Worm (Caenorhabditis elegans) whole organism, L4 larva: Measurements from ENCODE around the gene cyp-35B3.
A peak's percentile ranks its signal among the peaks of the same experiment; 100 is the strongest.

Source experiments
- Y5F2A.4 ChIP-seq: fragments of 200-800 bp; sonication (Bioruptor generic); optimal IDR thresholded peaks from 2 replicates; lab custom pipeline; 2018; ENCODE audit warnings: mild to moderate bottlenecking, missing genetic modification characterization, missing compliant biosample characterization
- ZK337.2 ChIP-seq: fragments of 200-800 bp; sonication (Bioruptor generic); IDR thresholded peaks from 2 replicates; pipeline ENCODE4 v1.3.6; 2022; ENCODE audit warnings: missing genetic modification reagents, missing genetic modification characterization, missing compliant biosample characterization
- ZK546.5 ChIP-seq, 2 experiments: sonication (generic microtip); optimal IDR thresholded peaks; 2 replicates each; lab custom pipeline; 2017; ENCODE audit warnings: missing biosample characterization in 2 of 2, missing genetic modification characterization in 2 of 2
- aha-1 ChIP-seq: fragments of 150-350 bp; peaks from one replicate; lab custom pipeline; 2014; ENCODE audit warnings: missing biosample characterization, missing genetic modification characterization
- ama-1 ChIP-seq: fragments of 150-350 bp; optimal IDR thresholded peaks from 2 replicates; lab custom pipeline; 2014; ENCODE audit warnings: inconsistent platforms, mixed read lengths
- ceh-32 ChIP-seq: sonication (generic microtip); optimal IDR thresholded peaks from 2 replicates; lab custom pipeline; 2016; ENCODE audit warnings: mild to moderate bottlenecking, missing genetic modification characterization, missing compliant biosample characterization; ENCODE audit not compliant: poor library complexity
- ces-1 ChIP-seq: fragments of 150-350 bp; sonication (generic microtip); optimal IDR thresholded peaks from 4 replicates; lab custom pipeline; 2014; ENCODE audit warnings: missing biosample characterization, missing genetic modification reagents, missing genetic modification characterization
- daf-16 ChIP-seq, 3 experiments: sonication (generic microtip); optimal IDR thresholded peaks; 2 replicates each; lab custom pipeline; 2016 to 2017; ENCODE audit warnings: missing genetic modification characterization in 3 of 3, missing genetic modification reagents in 3 of 3, mild to moderate bottlenecking in 2 of 3, missing compliant biosample characterization in 2 of 3, missing biosample characterization in 1 of 3, moderate library complexity in 1 of 3
- dmd-9 ChIP-seq: fragments of 200-800 bp; sonication (Bioruptor generic); IDR thresholded peaks from 2 replicates; pipeline ENCODE4 v1.3.6; 2022; ENCODE audit warnings: missing genetic modification reagents, missing genetic modification characterization, missing compliant biosample characterization
- dpl-1 ChIP-seq: fragments of 150-350 bp; optimal IDR thresholded peaks from 2 replicates; lab custom pipeline; 2014; ENCODE audit warnings: missing biosample characterization, missing genetic modification reagents, missing genetic modification characterization
- fkh-10 ChIP-seq: fragments of 150-350 bp; optimal IDR thresholded peaks from 2 replicates; lab custom pipeline; 2014; ENCODE audit warnings: missing biosample characterization, missing genetic modification reagents, missing genetic modification characterization
- hlh-11 ChIP-seq: fragments of 200-800 bp; sonication (Bioruptor generic); optimal IDR thresholded peaks from 2 replicates; lab custom pipeline; 2018; ENCODE audit warnings: mild to moderate bottlenecking, missing genetic modification characterization, missing compliant biosample characterization
- hlh-30 ChIP-seq: sonication (generic microtip); optimal IDR thresholded peaks from 2 replicates; lab custom pipeline; 2017; ENCODE audit warnings: antibody characterized with exemption, mild to moderate bottlenecking, missing genetic modification characterization, missing compliant biosample characterization; ENCODE audit not compliant: insufficient read depth
- jun-1 ChIP-seq: fragments of 150-350 bp; optimal IDR thresholded peaks from 2 replicates; lab custom pipeline; 2014; ENCODE audit warnings: missing biosample characterization, missing genetic modification reagents, missing genetic modification characterization
- lim-7 ChIP-seq: fragments of 200-800 bp; sonication (Bioruptor generic); IDR thresholded peaks from 2 replicates; pipeline ENCODE4 v1.3.6; 2022; ENCODE audit warnings: missing genetic modification characterization, missing compliant biosample characterization
- lin-13 ChIP-seq: fragments of 150-350 bp; optimal IDR thresholded peaks from 2 replicates; lab custom pipeline; 2014; ENCODE audit warnings: missing biosample characterization, missing genetic modification reagents, missing genetic modification characterization
- lin-38 ChIP-seq: fragments of 200-800 bp; sonication (Bioruptor generic); IDR thresholded peaks from 2 replicates; pipeline ENCODE4 v1.3.6; 2022; ENCODE audit warnings: missing genetic modification reagents, missing genetic modification characterization, missing compliant biosample characterization
- madf-9 ChIP-seq: fragments of 200-800 bp; sonication (Bioruptor generic); conservative IDR thresholded peaks from 2 replicates; pipeline ENCODE4 v1.3.6; 2022; ENCODE audit warnings: missing genetic modification reagents, missing genetic modification characterization, missing compliant biosample characterization
- mdl-1 ChIP-seq, 2 experiments: fragments of 150-350 bp in 1 of 2; sonication (generic microtip) in 1 of 2; optimal IDR thresholded peaks; 2 replicates each; lab custom pipeline; 2014 to 2017; ENCODE audit warnings: missing biosample characterization in 2 of 2, missing genetic modification characterization in 2 of 2
- mxl-2 ChIP-seq: fragments of 200-800 bp; sonication (Bioruptor generic); conservative IDR thresholded peaks from 2 replicates; pipeline ENCODE4 v1.3.6; 2022; ENCODE audit warnings: missing genetic modification reagents, missing genetic modification characterization, missing compliant biosample characterization
- mxl-3 ChIP-seq: fragments of 200-800 bp; sonication (Bioruptor generic); optimal IDR thresholded peaks from 2 replicates; lab custom pipeline; 2018; ENCODE audit warnings: mild to moderate bottlenecking, missing genetic modification characterization, missing compliant biosample characterization
- nhr-25 ChIP-seq: sonication (generic microtip); optimal IDR thresholded peaks from 2 replicates; lab custom pipeline; 2017; ENCODE audit warnings: missing genetic modification characterization, mild to moderate bottlenecking, missing compliant biosample characterization, antibody characterized with exemption, moderate library complexity, borderline replicate concordance; ENCODE audit not compliant: insufficient read depth
- nhr-28 ChIP-seq: fragments of 150-350 bp; optimal IDR thresholded peaks from 2 replicates; lab custom pipeline; 2014; ENCODE audit warnings: missing biosample characterization, missing genetic modification characterization
- nhr-41 ChIP-seq: fragments of 200-800 bp; sonication (Bioruptor generic); IDR thresholded peaks from 2 replicates; pipeline ENCODE4 v1.3.6; 2022; ENCODE audit warnings: missing genetic modification reagents, missing genetic modification characterization, missing compliant biosample characterization
- nhr-6 ChIP-seq: fragments of 150-350 bp; optimal IDR thresholded peaks from 2 replicates; lab custom pipeline; 2014; ENCODE audit warnings: missing biosample characterization, missing genetic modification characterization
- php-3 ChIP-seq: fragments of 200-800 bp; sonication (Bioruptor generic); IDR thresholded peaks from 2 replicates; pipeline ENCODE4 v1.3.6; 2022; ENCODE audit warnings: missing genetic modification reagents, missing genetic modification characterization, missing compliant biosample characterization
- saeg-2 ChIP-seq: fragments of 200-800 bp; sonication (Bioruptor generic); IDR thresholded peaks from 2 replicates; pipeline ENCODE4 v1.3.6; 2022; ENCODE audit warnings: missing genetic modification reagents, missing genetic modification characterization, missing compliant biosample characterization
- sdz-12 ChIP-seq: fragments of 200-800 bp; sonication (Bioruptor generic); optimal IDR thresholded peaks from 2 replicates; lab custom pipeline; 2018; ENCODE audit warnings: mild to moderate bottlenecking, missing genetic modification characterization, missing compliant biosample characterization
- snpc-4 ChIP-seq: fragments of 150-350 bp; optimal IDR thresholded peaks from 2 replicates; lab custom pipeline; 2014; ENCODE audit warnings: missing biosample characterization, missing genetic modification characterization
- spr-3 ChIP-seq: fragments of 200-800 bp; sonication (Bioruptor generic); optimal IDR thresholded peaks from 2 replicates; lab custom pipeline; 2018; ENCODE audit warnings: mild to moderate bottlenecking, missing genetic modification characterization, missing compliant biosample characterization
- tag-97 ChIP-seq: fragments of 200-800 bp; sonication (Bioruptor generic); IDR thresholded peaks from 2 replicates; pipeline ENCODE4 v1.3.6; 2022; ENCODE audit warnings: missing genetic modification characterization, missing compliant biosample characterization
- unc-62 ChIP-seq, 3 experiments: fragments of 150-350 bp in 1 of 3; sonication (generic microtip); optimal IDR thresholded peaks in 2 of 3; peaks in 1 of 3; 1 replicate in 1 of 3; 2 replicates in 2 of 3; lab custom pipeline; 2014 to 2017; ENCODE audit warnings: missing biosample characterization in 3 of 3, missing genetic modification characterization in 3 of 3, missing genetic modification reagents in 3 of 3, missing genotype in 1 of 3
- zag-1 ChIP-seq: fragments of 150-350 bp; optimal IDR thresholded peaks from 2 replicates; lab custom pipeline; 2014; ENCODE audit warnings: missing biosample characterization, missing genetic modification characterization

Gene cyp-35B3

DNA sequence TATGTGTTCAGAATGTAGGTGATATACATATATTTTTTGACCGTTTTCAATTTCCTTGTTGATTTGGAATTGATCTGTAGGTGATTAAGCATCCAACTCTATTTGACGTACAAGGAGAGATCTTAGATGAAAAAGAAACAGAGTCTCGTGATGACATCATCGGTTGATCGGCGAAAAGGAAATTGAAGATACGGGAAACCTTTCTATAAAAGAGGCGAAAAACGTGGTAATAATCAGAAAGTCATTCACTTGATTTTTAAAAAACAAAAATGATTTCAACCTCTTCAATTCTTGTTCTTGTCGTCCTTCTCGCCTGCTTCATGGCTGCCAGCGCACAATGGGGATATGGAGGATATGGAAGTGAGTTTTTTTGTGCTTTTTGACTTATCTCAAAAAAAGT lies 39.0 kb downstream of the cyp-35B3 start, which contains the start of gene nlp-29 (continued):
- TF ChIP-seq snpc-4 (tag; lab: Kevin White, UChicago) (no peak), hlh-30 (tag; lab: Kevin White, UChicago) (peak; percentile 56), Y5F2A.4 (GFP tag; lab: Kevin White, UChicago) (no peak), ces-1 (GFP tag; lab: Kevin White, UChicago) (no peak)

ce11 chrV:3985104-3985503 lies 40.0 kb downstream of the cyp-35B3 start:
- TF ChIP-seq lim-7 (no peak), spr-3 (GFP tag; lab: Kevin White, UChicago) (no peak), aha-1 (tag; lab: Kevin White, UChicago) (peak; percentile 60), nhr-25 (tag; lab: Kevin White, UChicago) (peak; percentile 13), php-3 (GFP tag; lab: Robert Waterston, UW) (no peak)
- TF ChIP-seq, all 104 proteins: peak for 2

DNA sequence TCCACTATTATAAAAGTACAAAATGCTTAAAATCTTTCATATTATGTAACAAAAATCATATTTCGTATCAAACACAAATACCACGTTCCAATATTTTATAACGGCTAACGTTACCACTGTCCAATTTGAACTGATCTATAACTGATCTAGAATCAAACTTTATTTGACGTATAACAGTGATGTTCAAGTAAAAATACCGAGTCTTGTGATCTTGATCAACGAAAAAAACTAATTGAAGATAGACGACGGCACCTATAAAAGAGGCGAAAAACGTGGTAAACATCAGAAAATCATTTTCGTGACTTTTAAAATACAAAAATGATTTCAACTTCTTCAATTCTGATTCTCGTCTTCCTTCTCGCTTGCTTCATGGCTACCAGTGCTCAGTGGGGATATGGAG lies 42.5 kb downstream of the cyp-35B3 start, which contains the start of gene nlp-28:
nlp-28 (plus strand) TSS at position 285 of the 400 bp plus-strand sequence.
- TF ChIP-seq hlh-11 (tag; lab: Kevin White, UChicago) (no peak), ZK546.5 (tag; optimal IDR thresholded peaks at IDR 0.05; lab: Kevin White, UChicago) (no peak), daf-16 (GFP tag; optimal IDR thresholded peaks at IDR 0.05; lab: Kevin White, UChicago) (no peak), daf-16 (tag; optimal IDR thresholded peaks at IDR 0.05; lab: Kevin White, UChicago) (no peak), dpl-1 (GFP tag; lab: Kevin White, UChicago) (no peak), jun-1 (tag; lab: Kevin White, UChicago) (no peak), lin-13 (no peak), mxl-2 (GFP tag; lab: Robert Waterston, UW) (no peak), saeg-2 (GFP tag; lab: Robert Waterston, UW) (no peak), Y5F2A.4 (GFP tag; lab: Kevin White, UChicago) (no peak), madf-9 (GFP tag; lab: Robert Waterston, UW) (no peak), ZK337.2 (GFP tag; lab: Robert Waterston, UW) (no peak), mxl-3 (GFP tag; lab: Kevin White, UChicago) (no peak), sdz-12 (no peak), tag-97 (GFP tag; lab: Robert Waterston, UW) (no peak), fkh-10 (GFP tag; lab: Kevin White, UChicago) (no peak), ceh-32 (tag; lab: Kevin White, UChicago) (no peak), dmd-9 (GFP tag; lab: Robert Waterston, UW) (no peak), mdl-1 (tag; optimal IDR thresholded peaks at IDR 0.05; lab: Kevin White, UChicago) (no peak), nhr-6 (tag; lab: Kevin White, UChicago) (no peak), zag-1 (tag; lab: Kevin White, UChicago) (no peak)

ce11 chrV:3989070-3989469 lies 43.9 kb downstream of the cyp-35B3 start, which contains the start of gene nlp-27:
TSS of gene nlp-27 (plus strand) at chrV:3989378.
- TF ChIP-seq ama-1 (lab: Kevin White, UChicago): peak; percentile 43
- no peak for TF ChIP-seq snpc-4 (tag; lab: Kevin White, UChicago)
- peak; percentile 32 for TF ChIP-seq hlh-30 (tag; lab: Kevin White, UChicago)
- peak in 1 of 2 experiments; percentile 24 for TF ChIP-seq mdl-1 (tag; optimal IDR thresholded peaks at IDR 0.05; lab: Kevin White, UChicago)
- TF ChIP-seq nhr-28 (tag; lab: Kevin White, UChicago): peak; percentile 9
- TF ChIP-seq unc-62 (GFP tag; optimal IDR thresholded peaks at IDR 0.05 in 1 of 2; lab: Kevin White, UChicago): peak in 1 of 2 experiments; percentile 63
- no peak for TF ChIP-seq unc-62 (tag; optimal IDR thresholded peaks at IDR 0.05; lab: Kevin White, UChicago)
- no peak for TF ChIP-seq lin-38 (GFP tag; lab: Robert Waterston, UW)
- TF ChIP-seq nhr-41 (GFP tag; lab: Robert Waterston, UW): no peak
